Worm (Caenorhabditis elegans): Measurements from ENCODE around the gene F12E12.2.

ce11 chrII:3773130-3773529 is 33.4 kb downstream of the F12E12.2 start, which contains the start of gene T24E12.10:
- no peak for TF ChIP-seq blmp-1 (tag; optimal IDR thresholded peaks at IDR 0.05)
- no peak for TF ChIP-seq nhr-237 (tag; optimal IDR thresholded peaks at IDR 0.05)
- TF ChIP-seq cnd-1 (tag; optimal IDR thresholded peaks at IDR 0.05) = no peak
- TF ChIP-seq nhr-12 (tag; optimal IDR thresholded peaks at IDR 0.05) = no peak
- TF ChIP-seq elt-3 (tag; optimal IDR thresholded peaks at IDR 0.05) = no peak
- TF ChIP-seq snpc-4 (tag; optimal IDR thresholded peaks at IDR 0.05) = no peak
- TF ChIP-seq ztf-11 (tag; optimal IDR thresholded peaks at IDR 0.05) = no peak
- TF ChIP-seq unc-62 (GFP tag; optimal IDR thresholded peaks at IDR 0.05) = no peak
- no peak for TF ChIP-seq unc-39 (tag; optimal IDR thresholded peaks at IDR 0.05)
- no peak for TF ChIP-seq nhr-28 (tag; optimal IDR thresholded peaks at IDR 0.05)
